Worm (Caenorhabditis elegans) whole organism, midembryonic: ENCODE results near the gene eat-20.

Experiments
- T22C8.4 ChIP-seq: fragments of 200-800 bp; sonication (Bioruptor generic); IDR thresholded peaks from 2 replicates; pipeline ENCODE4 v1.3.6; 2022; ENCODE audit warnings: missing genetic modification characterization, missing compliant biosample characterization
- cog-1 ChIP-seq: sonication (generic microtip); optimal IDR thresholded peaks from 2 replicates; lab custom pipeline; 2016; ENCODE audit warnings: missing genetic modification characterization, missing compliant biosample characterization
- flt-1 ChIP-seq: fragments of 200-800 bp; sonication (Bioruptor generic); IDR thresholded peaks from 2 replicates; pipeline ENCODE4 v1.3.6; 2022; ENCODE audit warnings: missing genetic modification characterization, missing compliant biosample characterization
- klf-2 ChIP-seq: fragments of 200-800 bp; sonication (Bioruptor generic); conservative IDR thresholded peaks from 2 replicates; pipeline ENCODE4 v1.3.6; 2022; ENCODE audit warnings: missing genetic modification reagents, missing genetic modification characterization, missing compliant biosample characterization
- med-1 ChIP-seq: sonication (generic microtip); optimal IDR thresholded peaks from 2 replicates; lab custom pipeline; 2017; ENCODE audit warnings: missing genetic modification characterization, mild to moderate bottlenecking, missing compliant biosample characterization, antibody characterized with exemption, missing genetic modification reagents; ENCODE audit not compliant: insufficient read depth
- ref-1 ChIP-seq: fragments of 200-800 bp; sonication (Bioruptor generic); conservative IDR thresholded peaks from 2 replicates; pipeline ENCODE4 v1.3.6; 2022; ENCODE audit warnings: missing genetic modification reagents, missing genetic modification characterization, missing compliant biosample characterization
- tab-1 ChIP-seq: fragments of 200-800 bp; sonication (Bioruptor generic); IDR thresholded peaks from 2 replicates; pipeline ENCODE4 v1.3.6; 2022; ENCODE audit warnings: missing genetic modification characterization, missing compliant biosample characterization
- ztf-23 ChIP-seq: fragments of 200-800 bp; sonication (Bioruptor generic); IDR thresholded peaks from 2 replicates; pipeline ENCODE4 v1.3.6; 2022; ENCODE audit warnings: missing genetic modification reagents, missing genetic modification characterization, missing compliant biosample characterization
- ztf-29 ChIP-seq: fragments of 200-800 bp; sonication (Bioruptor generic); IDR thresholded peaks from 2 replicates; pipeline ENCODE4 v1.3.6; 2022; ENCODE audit warnings: missing genetic modification reagents, missing genetic modification characterization, missing compliant biosample characterization

Gene eat-20

DNA sequence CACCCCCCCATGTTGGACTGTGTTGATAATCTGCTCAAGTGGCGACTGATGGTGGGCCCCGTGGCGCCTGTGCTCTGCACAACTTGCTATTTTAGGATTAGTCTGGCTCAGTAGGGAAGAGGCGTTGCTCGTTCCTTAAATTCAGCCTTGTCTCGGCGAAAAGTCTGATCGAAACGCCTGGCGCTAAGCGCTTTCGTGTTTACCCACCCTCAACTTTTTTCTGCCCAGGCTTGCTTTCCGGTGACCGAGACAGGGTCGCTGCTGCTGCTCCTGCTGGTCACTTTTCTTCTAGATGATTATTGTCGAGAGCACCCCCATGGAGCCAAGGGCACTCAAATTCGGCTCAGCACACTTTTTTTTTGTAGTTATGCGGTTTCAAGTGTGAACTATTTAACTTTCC is 4.7 kb downstream of the eat-20 start:
- TF ChIP-seq T22C8.4 (GFP tag; lab: Robert Waterston, UW) (no peak), flt-1 (GFP tag; lab: Robert Waterston, UW) (no peak), ref-1 (peak; percentile 45; the same call in 1 of the 2 replicates), tab-1 (peak; percentile 49; the same call in 1 of the 2 replicates)

DNA sequence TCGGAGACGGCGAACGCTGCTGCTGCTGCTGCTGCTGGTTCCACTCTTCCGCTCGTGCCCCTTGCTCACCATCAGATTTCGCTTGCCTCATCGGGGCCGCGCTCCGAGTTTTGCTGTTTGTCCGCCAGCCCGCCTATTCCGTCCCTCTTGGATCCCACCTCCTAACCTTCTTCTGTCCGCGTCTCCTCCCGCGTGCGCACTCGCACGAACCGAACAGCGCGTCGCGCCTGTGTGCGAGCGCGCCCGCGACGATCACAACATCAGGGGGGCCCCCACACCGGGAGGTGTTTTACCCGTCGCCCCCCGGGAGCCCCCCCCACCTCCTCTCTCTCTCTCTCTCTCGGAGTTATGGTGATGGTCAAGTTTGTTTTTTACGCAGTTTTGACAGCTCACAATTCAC is 6.0 kb downstream of the eat-20 start:
- TF ChIP-seq tab-1, result no peak
- TF ChIP-seq cog-1 (tag; lab: Kevin White, UChicago), result no peak
- TF ChIP-seq flt-1 (GFP tag; lab: Robert Waterston, UW), result no peak
- TF ChIP-seq ztf-23, result no peak
- no peak for TF ChIP-seq T22C8.4 (GFP tag; lab: Robert Waterston, UW)
- TF ChIP-seq ref-1, result no peak
- no peak for TF ChIP-seq klf-2 (GFP tag; lab: Robert Waterston, UW)
- no peak for TF ChIP-seq ztf-29 (GFP tag; lab: Robert Waterston, UW)
- TF ChIP-seq med-1 (GFP tag; lab: Kevin White, UChicago), result no peak

DNA sequence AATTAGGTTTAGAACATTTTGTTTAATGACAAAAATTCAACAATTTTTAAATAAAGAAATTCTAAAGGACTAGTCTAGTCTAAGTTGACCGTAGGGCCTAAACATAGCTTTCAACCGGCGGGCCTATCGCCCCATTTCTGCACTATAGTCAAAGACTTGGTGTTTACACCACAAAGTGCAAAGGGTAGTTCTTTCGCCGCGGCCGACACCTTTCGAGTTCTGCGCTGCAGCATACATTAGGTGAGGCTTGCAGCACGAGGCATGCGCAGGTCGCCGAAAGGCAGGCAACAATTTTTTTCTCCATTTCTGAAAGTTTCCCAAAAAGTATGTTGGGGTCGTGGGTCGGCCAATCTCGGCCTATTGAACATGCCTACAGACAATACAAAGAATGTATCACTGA is 18.7 kb downstream of the eat-20 start:
- no peak for TF ChIP-seq klf-2 (GFP tag; lab: Robert Waterston, UW)
- no peak for TF ChIP-seq ztf-23
- no peak for TF ChIP-seq ztf-29 (GFP tag; lab: Robert Waterston, UW)
- no peak for TF ChIP-seq ref-1
- no peak for TF ChIP-seq tab-1
- TF ChIP-seq cog-1 (tag; lab: Kevin White, UChicago), result no peak
- TF ChIP-seq flt-1 (GFP tag; lab: Robert Waterston, UW), result no peak
- no peak for TF ChIP-seq T22C8.4 (GFP tag; lab: Robert Waterston, UW)
- no peak for TF ChIP-seq med-1 (GFP tag; lab: Kevin White, UChicago)

DNA sequence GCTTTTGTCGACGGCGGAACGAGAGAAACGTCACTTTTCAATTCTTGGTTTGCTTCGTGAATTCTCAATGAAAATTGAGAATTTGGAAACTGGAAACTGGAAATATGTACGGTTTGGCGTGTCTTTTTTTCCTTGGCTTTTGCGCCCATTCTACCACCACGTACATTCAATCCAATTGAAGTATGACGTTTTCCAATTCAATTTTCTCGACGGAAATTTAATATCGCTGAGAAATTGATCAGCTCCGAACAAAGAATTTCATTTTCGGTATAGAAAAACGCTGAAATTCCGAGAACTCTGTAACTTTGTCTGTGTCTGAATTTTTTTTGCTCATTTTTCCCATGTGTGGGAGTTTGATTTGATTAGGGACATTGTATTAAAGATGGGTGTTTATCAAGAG is 23.4 kb downstream of the eat-20 start:
- TF ChIP-seq ztf-29 (GFP tag; lab: Robert Waterston, UW), result no peak
- TF ChIP-seq klf-2 (GFP tag; lab: Robert Waterston, UW), result no peak
- no peak for TF ChIP-seq tab-1
- no peak for TF ChIP-seq T22C8.4 (GFP tag; lab: Robert Waterston, UW)
- TF ChIP-seq flt-1 (GFP tag; lab: Robert Waterston, UW), result no peak
- no peak for TF ChIP-seq ztf-23
- TF ChIP-seq ref-1, result no peak
- no peak for TF ChIP-seq cog-1 (tag; lab: Kevin White, UChicago)
- TF ChIP-seq med-1 (GFP tag; lab: Kevin White, UChicago), result no peak

DNA sequence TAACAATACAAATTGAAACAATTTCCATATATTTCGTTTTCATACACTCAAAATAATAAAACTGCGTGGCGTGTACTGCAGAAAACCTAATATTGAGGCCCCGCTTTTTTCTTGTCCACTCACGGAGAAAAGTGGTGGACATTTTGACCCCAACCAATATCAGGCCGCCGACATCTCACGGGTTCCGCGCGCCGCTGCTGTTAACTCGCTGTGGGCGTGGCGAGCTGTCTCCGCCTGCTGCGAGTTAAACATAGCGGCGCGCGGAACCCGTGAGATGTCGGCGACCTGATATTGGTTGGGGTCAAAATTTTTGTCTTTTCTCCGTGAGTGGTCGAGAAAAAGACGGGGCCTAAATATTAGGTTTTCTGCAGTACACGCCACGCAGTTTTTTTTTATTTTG is 24.0 kb downstream of the eat-20 start:
- 0 out of 2 replicates have a peak, but pooled peaks have one; percentile 23 for TF ChIP-seq flt-1 (GFP tag; lab: Robert Waterston, UW)

DNA sequence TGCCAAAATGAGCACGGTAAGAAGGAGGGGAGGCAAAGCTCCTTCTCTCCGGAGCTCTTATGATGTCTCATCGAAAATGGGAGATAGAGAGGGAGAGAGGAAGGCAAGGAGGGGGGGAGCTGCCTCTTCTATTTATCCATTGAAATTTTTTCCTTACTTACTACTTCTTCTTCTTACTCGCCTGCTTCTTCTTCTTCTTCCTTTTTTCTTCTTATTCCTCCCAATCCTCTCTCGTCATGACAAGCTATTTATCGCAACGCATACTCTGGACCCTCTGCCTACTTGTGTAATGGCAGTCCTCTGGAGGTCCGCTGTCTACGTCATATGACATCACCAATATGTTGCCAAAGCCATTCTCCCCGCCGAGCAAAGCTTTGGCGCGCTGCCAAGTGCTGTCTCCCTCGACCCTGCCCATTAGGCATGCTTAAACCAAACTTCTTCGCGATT is 25.4 kb downstream of the eat-20 start:
- no peak for TF ChIP-seq flt-1 (GFP tag; lab: Robert Waterston, UW)
- TF ChIP-seq ztf-29 (GFP tag; lab: Robert Waterston, UW), result peak; percentile 13; the same call in 1 of the 2 replicates

DNA sequence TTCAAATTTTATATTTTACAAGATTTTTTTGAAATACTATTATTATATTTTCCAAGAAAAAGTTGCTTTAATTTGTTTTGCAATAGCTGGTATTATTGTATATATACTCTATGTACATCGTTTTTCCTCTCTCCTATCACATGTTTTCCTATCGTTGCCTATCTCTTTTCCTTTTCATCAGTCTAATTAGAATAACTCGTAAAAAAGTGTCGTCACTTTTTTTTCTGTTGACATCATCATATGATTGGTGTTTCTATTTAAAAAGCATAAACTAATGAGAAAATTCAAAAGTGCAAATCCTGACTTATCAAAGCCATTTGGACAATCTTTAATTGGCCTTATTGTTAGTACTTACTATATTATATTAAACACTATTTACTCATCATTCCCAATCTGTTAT is 26.2 kb downstream of the eat-20 start:
- no peak for TF ChIP-seq tab-1

DNA sequence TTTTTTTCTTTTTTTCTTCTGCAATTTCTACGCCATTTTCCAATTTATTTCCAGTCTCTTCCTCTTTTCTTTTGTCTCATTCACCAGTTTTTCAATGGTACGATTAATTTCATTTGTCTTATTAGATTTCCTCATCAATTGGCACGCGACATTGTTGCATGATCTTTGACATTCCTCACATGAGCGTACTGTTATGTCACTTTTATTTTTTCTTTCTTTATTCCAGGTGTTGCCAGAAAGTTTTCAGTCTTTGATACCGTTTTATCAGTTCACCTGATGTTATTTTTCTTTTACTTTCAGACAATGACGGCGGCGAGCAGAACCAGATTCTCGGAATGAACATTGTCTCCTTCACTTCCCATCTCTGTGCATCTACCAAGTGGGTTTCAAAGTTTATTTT is 27.6 kb downstream of the eat-20 start, which contains the start of the genes olrn-1 and C02C6.14:
TSS of gene olrn-1 (plus strand) at position 301 of the 400 bp plus-strand sequence.
TSS of gene C02C6.14 (plus strand) at position 304 of the 400 bp plus-strand sequence.
- no peak for TF ChIP-seq tab-1
- no peak for TF ChIP-seq ref-1
- no peak for TF ChIP-seq klf-2 (GFP tag; lab: Robert Waterston, UW)
- TF ChIP-seq flt-1 (GFP tag; lab: Robert Waterston, UW), result no peak
- no peak for TF ChIP-seq ztf-29 (GFP tag; lab: Robert Waterston, UW)
- no peak for TF ChIP-seq cog-1 (tag; lab: Kevin White, UChicago)
- TF ChIP-seq med-1 (GFP tag; lab: Kevin White, UChicago), result no peak
- TF ChIP-seq ztf-23, result no peak
- no peak for TF ChIP-seq T22C8.4 (GFP tag; lab: Robert Waterston, UW)

DNA sequence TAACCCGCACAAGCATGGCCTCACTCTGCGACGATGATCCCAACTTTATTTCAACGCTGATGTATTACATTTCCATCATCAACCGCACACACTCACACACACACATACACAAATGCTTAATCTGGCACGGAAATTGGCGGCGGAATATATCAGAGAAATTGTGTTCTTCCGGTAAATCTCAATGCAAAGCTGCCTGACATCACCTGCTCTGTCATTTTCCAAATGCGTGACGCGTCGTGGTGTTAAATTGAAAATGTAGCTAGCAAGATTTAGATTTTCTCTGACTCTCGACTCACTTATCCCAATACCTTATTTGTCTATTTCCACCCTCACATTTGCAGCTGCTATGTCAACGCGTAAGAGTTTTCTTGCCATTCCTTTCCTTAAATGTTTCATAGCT is 29.5 kb downstream of the eat-20 start:
- no peak for TF ChIP-seq ref-1
- TF ChIP-seq T22C8.4 (GFP tag; lab: Robert Waterston, UW), result no peak
- no peak for TF ChIP-seq klf-2 (GFP tag; lab: Robert Waterston, UW)
- TF ChIP-seq cog-1 (tag; lab: Kevin White, UChicago), result no peak
- TF ChIP-seq flt-1 (GFP tag; lab: Robert Waterston, UW), result no peak
- TF ChIP-seq tab-1, result no peak

DNA sequence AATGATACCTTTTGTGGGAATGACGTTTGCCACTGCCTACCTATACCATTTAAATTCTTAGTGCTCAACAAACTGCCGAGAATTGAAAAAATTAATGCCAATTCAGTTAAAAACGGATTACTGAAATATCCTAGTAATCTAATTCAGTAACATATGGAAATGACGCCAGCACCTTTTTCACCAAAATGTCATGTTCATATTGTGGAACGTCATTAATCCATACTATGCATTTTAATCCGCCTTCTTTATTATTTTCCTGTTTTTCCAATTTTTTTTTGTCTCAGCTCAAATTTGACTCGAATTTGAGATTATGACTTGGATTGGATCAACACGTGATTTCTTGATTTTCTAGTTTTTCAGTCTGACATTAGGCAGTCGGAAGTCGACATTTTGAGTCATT is 31.6 kb downstream of the eat-20 start:
- TF ChIP-seq ztf-29 (GFP tag; lab: Robert Waterston, UW) (no peak), ztf-23 (no peak), cog-1 (tag; lab: Kevin White, UChicago) (no peak), T22C8.4 (GFP tag; lab: Robert Waterston, UW) (no peak), flt-1 (GFP tag; lab: Robert Waterston, UW) (no peak), tab-1 (no peak), klf-2 (GFP tag; lab: Robert Waterston, UW) (no peak), med-1 (GFP tag; lab: Kevin White, UChicago) (no peak), ref-1 (no peak)

DNA sequence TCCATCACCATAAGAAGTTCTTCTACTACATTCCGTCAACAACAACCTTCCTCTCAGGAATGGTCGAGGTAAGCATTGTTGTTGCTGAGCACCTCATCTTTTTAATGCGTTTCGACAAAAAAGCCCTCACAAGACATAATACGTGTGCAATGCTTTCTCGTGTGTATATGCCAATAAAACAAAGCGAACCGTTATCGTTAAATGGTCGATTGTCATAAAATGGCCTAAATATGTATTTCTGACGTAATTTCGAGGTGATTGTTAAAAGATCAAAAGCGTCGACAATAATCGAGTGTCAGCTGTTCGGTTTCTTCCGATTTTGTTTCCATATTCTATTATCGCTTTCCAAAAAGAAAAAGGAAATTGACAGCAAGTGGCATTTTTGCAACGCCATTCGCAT is 34.9 kb downstream of the eat-20 start:
- TF ChIP-seq med-1 (GFP tag; lab: Kevin White, UChicago) (no peak), ref-1 (no peak), cog-1 (tag; lab: Kevin White, UChicago) (no peak), tab-1 (no peak), flt-1 (GFP tag; lab: Robert Waterston, UW) (no peak), ztf-23 (no peak)
